Worm (Caenorhabditis elegans) whole organism, mixed stage, embryonic: ENCODE data around the gene R04B3.2.

Experiments used
- M03D4.4 ChIP-seq: sonication (generic microtip); optimal IDR thresholded peaks from 2 replicates; lab custom pipeline; 2017; ENCODE audit warnings: mild to moderate bottlenecking, missing genetic modification characterization, missing compliant biosample characterization
- bed-3 ChIP-seq: fragments of 200-800 bp; sonication (Bioruptor generic); optimal IDR thresholded peaks from 3 replicates; lab custom pipeline; 2018; ENCODE audit warnings: mild to moderate bottlenecking, missing genetic modification characterization, moderate library complexity, missing compliant biosample characterization
- blmp-1 ChIP-seq: fragments of 150-350 bp; optimal IDR thresholded peaks from 2 replicates; lab custom pipeline; 2014; ENCODE audit warnings: missing biosample characterization, missing genetic modification characterization
- ceh-39 ChIP-seq: fragments of 150-350 bp; optimal IDR thresholded peaks from 2 replicates; lab custom pipeline; 2014; ENCODE audit warnings: missing biosample characterization, missing genetic modification characterization
- cnd-1 ChIP-seq: fragments of 200-800 bp; sonication (Bioruptor generic); optimal IDR thresholded peaks from 2 replicates; lab custom pipeline; 2018; ENCODE audit warnings: mild to moderate bottlenecking, missing genetic modification characterization, missing compliant biosample characterization
- drap-1 ChIP-seq: fragments of 200-800 bp; sonication (Bioruptor generic); optimal IDR thresholded peaks from 3 replicates; lab custom pipeline; 2018; ENCODE audit warnings: mild to moderate bottlenecking, missing genetic modification characterization, missing compliant biosample characterization
- elt-3 ChIP-seq: fragments of 150-350 bp; optimal IDR thresholded peaks from 2 replicates; lab custom pipeline; 2014; ENCODE audit warnings: missing biosample characterization, missing genetic modification characterization
- ham-2 ChIP-seq: fragments of 200-800 bp; sonication (Bioruptor generic); optimal IDR thresholded peaks from 2 replicates; lab custom pipeline; 2018; ENCODE audit warnings: mild to moderate bottlenecking, missing genetic modification characterization, missing compliant biosample characterization
- hlh-1 ChIP-seq: fragments of 150-350 bp; optimal IDR thresholded peaks from 2 replicates; lab custom pipeline; 2014; ENCODE audit warnings: missing biosample characterization, missing genetic modification reagents, missing genetic modification characterization
- lin-13 ChIP-seq: fragments of 150-350 bp; optimal IDR thresholded peaks from 2 replicates; lab custom pipeline; 2014; ENCODE audit warnings: missing biosample characterization, missing genetic modification characterization
- lin-32 ChIP-seq: fragments of 200-800 bp; sonication (Bioruptor generic); optimal IDR thresholded peaks from 2 replicates; lab custom pipeline; 2018; ENCODE audit warnings: mild to moderate bottlenecking, missing genetic modification characterization, missing compliant biosample characterization
- lsy-2 ChIP-seq: fragments of 150-350 bp; optimal IDR thresholded peaks from 2 replicates; lab custom pipeline; 2014; ENCODE audit warnings: missing biosample characterization, missing genetic modification characterization
- mab-5 ChIP-seq: fragments of 150-350 bp; optimal IDR thresholded peaks from 2 replicates; lab custom pipeline; 2014; ENCODE audit warnings: missing biosample characterization, missing genetic modification characterization
- mep-1 ChIP-seq: fragments of 150-350 bp; optimal IDR thresholded peaks from 2 replicates; lab custom pipeline; 2017; ENCODE audit warnings: missing biosample characterization, missing genetic modification reagents, missing genetic modification characterization, inconsistent platforms
- mls-2 ChIP-seq: sonication (generic microtip); optimal IDR thresholded peaks from 2 replicates; lab custom pipeline; 2016; ENCODE audit warnings: mild to moderate bottlenecking, missing genetic modification characterization, moderate library complexity, missing compliant biosample characterization
- nhr-12 ChIP-seq: fragments of 150-350 bp; optimal IDR thresholded peaks from 2 replicates; lab custom pipeline; 2014; ENCODE audit warnings: missing biosample characterization, missing genetic modification characterization
- nhr-2 ChIP-seq: fragments of 150-350 bp; optimal IDR thresholded peaks from 2 replicates; lab custom pipeline; 2014; ENCODE audit warnings: missing biosample characterization, missing genetic modification characterization
- nhr-237 ChIP-seq: fragments of 150-350 bp; optimal IDR thresholded peaks from 2 replicates; lab custom pipeline; 2014; ENCODE audit warnings: missing biosample characterization, missing genetic modification characterization
- nhr-28 ChIP-seq: fragments of 150-350 bp; optimal IDR thresholded peaks from 2 replicates; lab custom pipeline; 2014; ENCODE audit warnings: missing biosample characterization, missing genetic modification characterization
- pha-4 ChIP-seq: fragments of 150-350 bp; optimal IDR thresholded peaks from 2 replicates; lab custom pipeline; 2018; ENCODE audit warnings: missing biosample characterization, missing genetic modification reagents, missing genetic modification characterization
- snpc-4 ChIP-seq: fragments of 150-350 bp; optimal IDR thresholded peaks from 2 replicates; lab custom pipeline; 2014; ENCODE audit warnings: missing biosample characterization, missing genetic modification characterization
- sptf-1 ChIP-seq: sonication (generic microtip); optimal IDR thresholded peaks from 2 replicates; lab custom pipeline; 2017; ENCODE audit warnings: mild to moderate bottlenecking, missing genetic modification characterization, moderate library complexity, missing compliant biosample characterization
- unc-120 ChIP-seq: sonication (generic microtip); optimal IDR thresholded peaks from 2 replicates; lab custom pipeline; 2017; ENCODE audit warnings: missing genetic modification characterization, missing compliant biosample characterization; ENCODE audit not compliant: poor library complexity, severe bottlenecking
- unc-39 ChIP-seq: fragments of 150-350 bp; optimal IDR thresholded peaks from 2 replicates; lab custom pipeline; 2014; ENCODE audit warnings: missing biosample characterization, missing genetic modification characterization
- unc-62 ChIP-seq: fragments of 150-350 bp; optimal IDR thresholded peaks from 2 replicates; lab custom pipeline; 2014; ENCODE audit warnings: missing biosample characterization, missing genetic modification reagents, missing genetic modification characterization
- zip-8 ChIP-seq: fragments of 150-350 bp; optimal IDR thresholded peaks from 2 replicates; lab custom pipeline; 2014; ENCODE audit warnings: missing biosample characterization, missing genetic modification characterization
- ztf-11 ChIP-seq: fragments of 150-350 bp; optimal IDR thresholded peaks from 2 replicates; lab custom pipeline; 2014; ENCODE audit warnings: missing biosample characterization, missing genetic modification characterization

Gene R04B3.2

DNA sequence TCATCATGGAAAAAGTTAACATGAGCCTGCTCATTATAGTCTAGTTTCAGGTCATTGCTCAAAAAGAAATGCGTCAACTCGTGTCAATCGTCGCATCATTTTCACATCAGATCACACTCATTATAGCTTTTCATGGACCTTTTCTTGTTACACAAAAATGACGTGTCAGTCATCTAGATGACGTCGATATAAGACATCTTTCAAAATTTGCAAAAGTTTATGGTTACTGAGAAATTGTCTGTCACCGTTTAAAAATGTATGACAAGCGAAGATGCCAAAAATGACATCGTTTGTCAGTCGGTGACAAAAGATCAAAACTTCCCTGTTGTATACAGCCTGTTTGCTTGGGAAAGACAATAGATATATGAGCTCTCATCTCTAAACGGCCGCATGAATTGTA lies 32.4 kb downstream of the R04B3.2 start:
- TF ChIP-seq zip-8 (tag; lab: Kevin White, UChicago) (no peak), lin-13 (tag; lab: Kevin White, UChicago) (no peak), cnd-1 (tag; lab: Kevin White, UChicago) (no peak), M03D4.4 (tag; lab: Kevin White, UChicago) (no peak)
- TF ChIP-seq, all 35 proteins: peak for 0

DNA sequence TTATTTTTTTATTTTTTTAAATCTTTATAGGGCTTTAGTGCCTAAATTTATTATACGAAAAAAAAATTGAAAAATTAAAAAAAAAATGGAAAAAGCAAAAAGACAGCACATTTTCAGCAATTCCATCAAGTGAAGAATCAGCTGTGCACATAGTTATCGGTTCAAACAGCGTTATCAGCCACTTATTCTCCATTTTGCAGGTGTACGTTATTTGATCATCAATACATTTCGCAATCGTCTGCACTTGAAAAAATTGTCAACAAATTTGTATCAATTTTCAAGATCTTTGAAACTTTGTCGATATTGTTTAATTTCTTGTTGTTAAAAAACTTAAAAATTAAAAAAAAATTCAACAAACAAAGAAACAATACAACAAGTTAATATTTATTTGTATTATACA lies 33.8 kb downstream of the R04B3.2 start:
- TF ChIP-seq nhr-28 (tag; lab: Kevin White, UChicago) (no peak), ztf-11 (tag; lab: Kevin White, UChicago) (no peak), lin-13 (tag; lab: Kevin White, UChicago) (no peak), hlh-1 (tag; lab: Kevin White, UChicago) (no peak), unc-39 (no peak), bed-3 (GFP tag; lab: Kevin White, UChicago) (no peak), cnd-1 (tag; lab: Kevin White, UChicago) (no peak), pha-4 (no peak), mab-5 (tag; lab: Kevin White, UChicago) (no peak), unc-62 (GFP tag; lab: Kevin White, UChicago) (no peak), nhr-12 (tag; lab: Kevin White, UChicago) (no peak), sptf-1 (no peak), snpc-4 (tag; lab: Kevin White, UChicago) (no peak), ceh-39 (tag; lab: Kevin White, UChicago) (no peak)
- TF ChIP-seq, all 35 proteins: peak for 0

DNA sequence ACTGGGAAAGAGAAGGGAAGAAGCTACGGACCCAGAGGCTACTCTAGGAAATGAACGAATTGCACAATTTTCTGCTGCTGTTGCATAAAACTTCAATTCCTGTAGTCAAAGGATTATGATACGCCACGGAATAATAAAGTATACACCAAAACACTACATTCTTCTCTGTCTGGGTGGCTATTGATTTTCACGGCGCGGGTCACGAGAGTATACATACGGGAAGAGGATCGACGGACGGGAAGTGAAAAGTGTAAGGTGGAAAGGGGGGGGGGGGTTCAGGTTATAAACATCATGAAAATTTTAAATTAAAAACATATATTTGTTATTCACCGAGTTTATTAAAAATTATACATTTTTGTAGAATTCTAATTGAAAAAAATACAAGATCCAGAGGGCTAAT lies 34.2 kb downstream of the R04B3.2 start:
- TF ChIP-seq nhr-237 (tag; lab: Kevin White, UChicago) (no peak), bed-3 (GFP tag; lab: Kevin White, UChicago) (no peak), nhr-12 (tag; lab: Kevin White, UChicago) (no peak), cnd-1 (tag; lab: Kevin White, UChicago) (no peak), ztf-11 (tag; lab: Kevin White, UChicago) (no peak), mep-1 (tag; lab: Kevin White, UChicago) (no peak), M03D4.4 (tag; lab: Kevin White, UChicago) (no peak), snpc-4 (tag; lab: Kevin White, UChicago) (no peak), nhr-2 (tag; lab: Kevin White, UChicago) (no peak), drap-1 (no peak)

ce11 chrX:2438857-2439256 lies 34.7 kb downstream of the R04B3.2 start, which contains the start of gene gid-2:
gid-2 (minus strand) TSS chrX:2438957.
- no peak for TF ChIP-seq unc-39
- no peak for TF ChIP-seq nhr-12 (tag; lab: Kevin White, UChicago)
- no peak for TF ChIP-seq elt-3
- no peak for TF ChIP-seq nhr-28 (tag; lab: Kevin White, UChicago)
- TF ChIP-seq ztf-11 (tag; lab: Kevin White, UChicago), result no peak
- no peak for TF ChIP-seq M03D4.4 (tag; lab: Kevin White, UChicago)
- TF ChIP-seq mls-2 (tag; lab: Kevin White, UChicago), result no peak
- TF ChIP-seq hlh-1 (tag; lab: Kevin White, UChicago), result no peak

- TF ChIP-seq lin-13 (tag; lab: Kevin White, UChicago) (no peak), cnd-1 (tag; lab: Kevin White, UChicago) (no peak), unc-120 (tag; lab: Kevin White, UChicago) (no peak), ceh-39 (tag; lab: Kevin White, UChicago) (no peak), ham-2 (GFP tag; lab: Kevin White, UChicago) (peak; percentile 2), blmp-1 (tag; lab: Kevin White, UChicago) (peak; percentile 13), lsy-2 (tag; lab: Kevin White, UChicago) (no peak)
These were observed 38.2 kb downstream of the R04B3.2 start for ce11 chrX:2435353-2435752.

DNA sequence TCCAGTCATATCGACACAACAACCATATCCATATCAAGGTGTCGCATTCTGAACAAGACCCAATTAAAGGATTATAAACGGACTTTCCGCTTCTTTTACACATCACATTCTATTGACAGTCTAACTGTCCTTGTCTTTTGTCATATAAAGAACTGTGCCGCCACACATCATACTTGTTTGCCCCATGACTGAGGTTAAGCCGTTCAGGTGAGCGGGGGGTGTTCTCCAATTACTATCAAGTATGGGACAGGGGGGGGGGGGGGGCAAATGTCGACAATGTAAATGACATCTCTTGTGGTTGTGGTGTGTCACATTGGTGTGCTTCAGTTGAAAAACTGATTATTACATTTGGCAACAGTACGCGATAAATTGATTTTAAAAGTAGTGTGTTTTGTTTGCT lies 39.7 kb downstream of the R04B3.2 start:
- peak; percentile 4 for TF ChIP-seq ham-2 (GFP tag; lab: Kevin White, UChicago)
- TF ChIP-seq lin-13 (tag; lab: Kevin White, UChicago), result no peak
- no peak for TF ChIP-seq ceh-39 (tag; lab: Kevin White, UChicago)
- no peak for TF ChIP-seq mls-2 (tag; lab: Kevin White, UChicago)
- TF ChIP-seq, all 35 proteins: peak for 1

ce11 chrX:2432459-2432858 lies 41.1 kb downstream of the R04B3.2 start:
- TF ChIP-seq mep-1 (tag; lab: Kevin White, UChicago), result peak; percentile 40
- TF ChIP-seq cnd-1 (tag; lab: Kevin White, UChicago), result peak; percentile 51
- no peak for TF ChIP-seq mab-5 (tag; lab: Kevin White, UChicago)
- peak; percentile 49 for TF ChIP-seq pha-4
- TF ChIP-seq lsy-2 (tag; lab: Kevin White, UChicago), result peak; percentile 43
- TF ChIP-seq lin-32 (GFP tag; lab: Kevin White, UChicago), result no peak
- peak; percentile 84 for TF ChIP-seq hlh-1 (tag; lab: Kevin White, UChicago)
- TF ChIP-seq ham-2 (GFP tag; lab: Kevin White, UChicago), result peak; percentile 95
- TF ChIP-seq sptf-1, result peak; percentile 22
- peak; percentile 80 for TF ChIP-seq unc-120 (tag; lab: Kevin White, UChicago)
- peak; percentile 48 for TF ChIP-seq mls-2 (tag; lab: Kevin White, UChicago)
- TF ChIP-seq drap-1, result peak; percentile 2
- TF ChIP-seq unc-62 (GFP tag; lab: Kevin White, UChicago), result peak; percentile 58
- TF ChIP-seq ceh-39 (tag; lab: Kevin White, UChicago), result peak; percentile 74
- TF ChIP-seq M03D4.4 (tag; lab: Kevin White, UChicago), result peak; percentile 64
- no peak for TF ChIP-seq blmp-1 (tag; lab: Kevin White, UChicago)
- TF ChIP-seq nhr-12 (tag; lab: Kevin White, UChicago), result no peak
